Fruit fly (Drosophila melanogaster): ENCODE data around the gene CG7194.

Gene CG7194

DNA sequence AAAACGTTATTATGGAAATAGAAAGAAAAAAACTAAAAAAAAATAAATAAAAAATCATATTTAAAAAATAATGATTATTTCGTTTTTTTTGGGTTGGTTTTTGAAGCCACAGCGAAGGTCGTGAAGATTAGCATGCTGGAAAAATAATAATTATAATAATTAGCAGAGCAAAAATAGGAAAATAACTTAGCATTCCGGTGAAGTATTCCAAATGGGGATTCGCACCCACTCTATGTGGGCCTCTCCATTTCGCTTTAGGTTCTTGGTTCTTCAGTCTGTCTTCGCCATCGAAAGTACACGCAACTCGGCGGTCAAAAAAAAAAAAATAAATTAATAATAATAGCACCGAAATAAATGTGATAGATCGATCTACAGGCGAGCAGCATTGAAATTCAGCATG, 24.4 kb upstream of the CG7194 start, which contains the start of gene CG34462:
TSS of gene CG34462 (plus strand) at position 301 of the 400 bp plus-strand sequence.
- TF ChIP-seq CG11617 (GFP tag; optimal IDR thresholded peaks at IDR 0.05) (no peak), CG1620 (GFP tag; optimal IDR thresholded peaks at IDR 0.05) (no peak), bab1 (GFP tag; optimal IDR thresholded peaks at IDR 0.05) (no peak), ovo (GFP tag; optimal IDR thresholded peaks at IDR 0.05) (no peak), kay (GFP tag; ENCODE audit: borderline replicate concordance) (no peak), CG12768 (GFP tag; optimal IDR thresholded peaks at IDR 0.05) (no peak), pad (GFP tag; optimal IDR thresholded peaks at IDR 0.05) (no peak), Clk (GFP tag; optimal IDR thresholded peaks at IDR 0.05) (no peak), CG7101 (tag; optimal IDR thresholded peaks at IDR 0.05) (no peak), tj (GFP tag; optimal IDR thresholded peaks at IDR 0.05) (no peak), CG7045 (GFP tag; optimal IDR thresholded peaks at IDR 0.05) (no peak), toe (GFP tag; optimal IDR thresholded peaks at IDR 0.05) (no peak), cic (GFP tag; optimal IDR thresholded peaks at IDR 0.05) (no peak), CG14711 (tag; optimal IDR thresholded peaks at IDR 0.05) (no peak)

dm6 chr3L:8325559-8325958, 21.7 kb upstream of the CG7194 start, which contains the start of gene CG34461:
TSS of gene CG34461 (plus strand) at chr3L:8325859.
- TF ChIP-seq CG7101 (tag; optimal IDR thresholded peaks at IDR 0.05), result no peak
- TF ChIP-seq Crg-1 (GFP tag; optimal IDR thresholded peaks at IDR 0.05), result no peak
- TF ChIP-seq tj (GFP tag; optimal IDR thresholded peaks at IDR 0.05), result no peak
- TF ChIP-seq CG33017 (tag; optimal IDR thresholded peaks at IDR 0.05), result no peak
- no peak for TF ChIP-seq CG14711 (tag; optimal IDR thresholded peaks at IDR 0.05)
- no peak for TF ChIP-seq CG5204 (GFP tag; optimal IDR thresholded peaks at IDR 0.05)
- TF ChIP-seq CG12768 (GFP tag; optimal IDR thresholded peaks at IDR 0.05), result no peak
- no peak for TF ChIP-seq bab1 (GFP tag; optimal IDR thresholded peaks at IDR 0.05)
- TF ChIP-seq cic (GFP tag; optimal IDR thresholded peaks at IDR 0.05), result no peak
- TF ChIP-seq CG11617 (GFP tag; optimal IDR thresholded peaks at IDR 0.05), result no peak
- no peak for TF ChIP-seq CG7045 (GFP tag; optimal IDR thresholded peaks at IDR 0.05)
- no peak for TF ChIP-seq Clk (GFP tag; optimal IDR thresholded peaks at IDR 0.05)
- TF ChIP-seq cnc (optimal IDR thresholded peaks at IDR 0.05), result no peak
- no peak for TF ChIP-seq Hr96 (GFP tag; optimal IDR thresholded peaks at IDR 0.05)

DNA sequence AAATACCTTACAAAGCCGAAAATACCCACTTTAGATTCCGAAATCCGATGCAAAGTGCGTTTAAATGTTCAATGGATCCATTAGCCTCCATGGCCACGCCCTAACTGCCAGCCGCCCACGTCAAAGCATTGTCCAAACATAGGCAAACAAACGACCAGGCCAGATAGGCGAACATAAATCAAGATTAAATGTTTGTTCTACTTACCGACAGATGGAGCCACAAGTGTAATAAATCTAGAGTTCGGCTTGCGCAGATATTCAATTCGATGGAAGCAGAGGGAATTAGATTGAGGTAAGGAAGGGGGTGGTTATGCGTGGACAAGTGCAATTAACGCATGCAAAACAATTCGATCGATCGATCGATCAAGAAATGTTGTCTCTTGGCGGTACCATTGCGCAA, 20.0 kb upstream of the CG7194 start:
- TF ChIP-seq CG12768 (GFP tag; optimal IDR thresholded peaks at IDR 0.05) (no peak), Crg-1 (GFP tag; optimal IDR thresholded peaks at IDR 0.05) (no peak), Mnt (GFP tag; optimal IDR thresholded peaks at IDR 0.05) (no peak), CG7101 (tag; optimal IDR thresholded peaks at IDR 0.05) (no peak), CG11617 (GFP tag; optimal IDR thresholded peaks at IDR 0.05) (no peak), CG5204 (GFP tag; optimal IDR thresholded peaks at IDR 0.05) (no peak)

DNA sequence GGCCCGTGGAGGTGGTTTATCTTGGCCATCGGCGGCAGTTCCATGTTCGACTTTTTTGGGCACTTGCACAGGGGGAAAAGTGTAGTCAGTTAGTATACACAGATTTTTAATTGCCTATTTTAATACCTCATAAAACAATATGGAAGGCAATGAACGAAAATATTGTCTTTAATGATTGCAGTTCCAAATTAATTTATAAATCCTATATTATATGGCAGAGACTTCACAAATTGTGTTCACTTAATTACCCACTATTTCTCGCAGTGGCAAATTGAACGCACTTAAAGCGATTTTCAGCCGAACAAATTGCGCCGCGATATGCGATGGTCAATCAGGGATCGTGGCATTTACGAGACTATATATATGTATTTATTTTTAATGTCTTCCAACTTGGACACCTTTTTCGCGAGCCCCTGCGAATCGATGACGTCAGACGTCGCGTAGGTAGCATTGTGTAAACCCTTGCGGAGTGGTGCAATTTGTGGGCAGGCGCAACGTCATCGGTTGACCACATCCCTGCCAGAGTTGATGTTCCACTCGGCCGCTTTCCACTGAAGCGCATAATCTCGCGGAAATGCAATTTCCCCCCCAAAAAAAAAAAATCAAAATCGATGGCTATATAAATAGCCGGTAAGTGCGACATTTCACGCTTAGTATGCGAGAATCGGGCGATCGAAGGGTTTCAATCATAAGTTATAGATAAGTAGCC, 16.4 kb upstream of the CG7194 start, which contains the start of gene CG13670:
TSS of gene CG13670 (plus strand) at position 659 of the 709 bp plus-strand sequence.
- TF ChIP-seq ovo (GFP tag; optimal IDR thresholded peaks at IDR 0.05) (no peak), CG5204 (GFP tag; optimal IDR thresholded peaks at IDR 0.05) (no peak), toe (GFP tag; optimal IDR thresholded peaks at IDR 0.05) (no peak), CG7045 (GFP tag; optimal IDR thresholded peaks at IDR 0.05) (no peak), cnc (optimal IDR thresholded peaks at IDR 0.05) (no peak)

- TF ChIP-seq bab1 (GFP tag; optimal IDR thresholded peaks at IDR 0.05) (no peak), CG7101 (tag; optimal IDR thresholded peaks at IDR 0.05) (no peak), CG11617 (GFP tag; optimal IDR thresholded peaks at IDR 0.05) (no peak), Hr96 (GFP tag; optimal IDR thresholded peaks at IDR 0.05) (no peak), kay (GFP tag; ENCODE audit: borderline replicate concordance) (no peak)
Observed at dm6 chr3L:8318916-8319506, 15.2 kb upstream of the CG7194 start, which contains the start of gene CG43059. TSS of gene CG43059 (minus strand) at chr3L:8318966.

DNA sequence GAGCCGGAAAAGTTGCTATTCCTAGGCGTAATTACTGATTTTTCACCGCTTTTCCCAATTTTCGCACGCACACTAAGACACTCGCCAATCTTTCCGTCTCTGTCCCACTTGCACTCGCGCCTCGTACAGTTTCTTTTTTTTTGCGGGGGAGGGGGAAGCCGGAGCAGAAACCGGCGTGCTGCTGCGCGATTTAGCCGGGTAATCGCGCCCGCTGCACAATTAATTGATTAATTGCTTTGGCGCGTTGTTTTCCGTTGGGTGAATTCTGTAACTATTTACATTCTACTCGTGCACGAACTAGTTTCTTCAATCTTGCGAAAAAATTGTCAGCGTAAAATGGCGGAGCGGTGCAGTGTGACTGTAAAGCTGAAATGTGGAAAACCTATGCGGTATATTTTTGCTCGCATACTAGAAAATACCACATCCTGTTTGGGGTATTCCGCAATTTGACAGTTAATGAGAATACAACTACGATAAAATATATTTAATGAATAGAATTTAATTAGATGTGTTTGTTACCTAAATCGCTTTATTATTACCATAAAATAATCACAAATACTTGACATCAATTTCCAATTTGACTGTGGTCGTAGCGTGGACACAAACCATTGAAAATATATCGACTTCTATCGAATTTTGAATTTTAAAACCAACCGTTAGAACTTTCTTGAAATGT, 11.4 kb upstream of the CG7194 start, which contains the start of gene Cpsf6:
TSS of gene Cpsf6 (minus strand) at position 362 of the 676 bp plus-strand sequence.
- TF ChIP-seq toe (GFP tag; optimal IDR thresholded peaks at IDR 0.05), result peak; percentile 50
- no peak for TF ChIP-seq CG7045 (GFP tag; optimal IDR thresholded peaks at IDR 0.05)
- peak; percentile 51 for TF ChIP-seq Crg-1 (GFP tag; optimal IDR thresholded peaks at IDR 0.05)
- peak; percentile 26 for TF ChIP-seq ovo (GFP tag; optimal IDR thresholded peaks at IDR 0.05)
- TF ChIP-seq CG1620 (GFP tag; optimal IDR thresholded peaks at IDR 0.05), result peak; percentile 6
- peak; percentile 56 for TF ChIP-seq CG14711 (tag; optimal IDR thresholded peaks at IDR 0.05)
- peak; percentile 71 for TF ChIP-seq kay (GFP tag; ENCODE audit: borderline replicate concordance)
- peak; percentile 2 for TF ChIP-seq Hr96 (GFP tag; optimal IDR thresholded peaks at IDR 0.05)
- peak; percentile 25 for TF ChIP-seq CG11617 (GFP tag; optimal IDR thresholded peaks at IDR 0.05)
- peak; percentile 71 for TF ChIP-seq bab1 (GFP tag; optimal IDR thresholded peaks at IDR 0.05)
- no peak for TF ChIP-seq cic (GFP tag; optimal IDR thresholded peaks at IDR 0.05)
- peak; percentile 13 for TF ChIP-seq CG33017 (tag; optimal IDR thresholded peaks at IDR 0.05)
- TF ChIP-seq CG5204 (GFP tag; optimal IDR thresholded peaks at IDR 0.05), result no peak
- TF ChIP-seq Mnt (GFP tag; optimal IDR thresholded peaks at IDR 0.05), result peak; percentile 74
- TF ChIP-seq pad (GFP tag; optimal IDR thresholded peaks at IDR 0.05), result peak; percentile 56
- no peak for TF ChIP-seq Clk (GFP tag; optimal IDR thresholded peaks at IDR 0.05)
- peak; percentile 34 for TF ChIP-seq CG7101 (tag; optimal IDR thresholded peaks at IDR 0.05)
- TF ChIP-seq tj (GFP tag; optimal IDR thresholded peaks at IDR 0.05), result peak; percentile 62
- no peak for TF ChIP-seq cnc (optimal IDR thresholded peaks at IDR 0.05)
- no peak for TF ChIP-seq CG12768 (GFP tag; optimal IDR thresholded peaks at IDR 0.05)
